Fruit fly (Drosophila melanogaster) whole organism, embryonic: ENCODE measurements around the gene CG14971.
A peak's percentile ranks its signal among the peaks of the same experiment; 100 is the strongest.

Experiments
- CG12391 ChIP-seq: fragments of 200-800 bp; sonication (Bioruptor generic); optimal IDR thresholded peaks from 3 replicates; lab custom pipeline; 2018; ENCODE audit warnings: missing biosample characterization, mild to moderate bottlenecking, missing genetic modification characterization, moderate library complexity
- CG12744 ChIP-seq: fragments of 200-800 bp; sonication (Bioruptor generic); optimal IDR thresholded peaks from 2 replicates; lab custom pipeline; 2016; ENCODE audit warnings: missing biosample characterization, missing genetic modification characterization
- CG13287 ChIP-seq: fragments of 200-800 bp; sonication (Bioruptor generic); IDR thresholded peaks from 2 replicates; pipeline ENCODE4 v1.3.6; 2022; ENCODE audit warnings: missing biosample characterization, missing genetic modification characterization; ENCODE audit not compliant: partially characterized antibody
- CG14710 ChIP-seq: fragments of 200-800 bp; sonication (Bioruptor generic); optimal IDR thresholded peaks from 3 replicates; lab custom pipeline; 2019; ENCODE audit warnings: missing biosample characterization, mild to moderate bottlenecking, missing genetic modification characterization, moderate library complexity
- CG15514 ChIP-seq: fragments of 200-800 bp; sonication (Bioruptor generic); optimal IDR thresholded peaks from 3 replicates; lab custom pipeline; 2017; ENCODE audit warnings: missing biosample characterization, missing genetic modification characterization, mild to moderate bottlenecking, moderate library complexity, missing genetic modification reagents
- CG15601 ChIP-seq: fragments of 200-800 bp; sonication (Bioruptor generic); optimal IDR thresholded peaks from 3 replicates; lab custom pipeline; 2019; ENCODE audit warnings: missing biosample characterization, mild to moderate bottlenecking, missing genetic modification characterization, moderate library complexity
- CG17802 ChIP-seq: fragments of 200-800 bp; sonication (Bioruptor generic); optimal IDR thresholded peaks from 2 replicates; lab custom pipeline; 2018; ENCODE audit warnings: missing biosample characterization, mild to moderate bottlenecking, missing genetic modification characterization, moderate library complexity
- CG2712 ChIP-seq: fragments of 200-800 bp; optimal IDR thresholded peaks from 3 replicates; lab custom pipeline; 2019; ENCODE audit warnings: missing biosample characterization, mild to moderate bottlenecking, missing genetic modification characterization, moderate library complexity
- CG31224 ChIP-seq: fragments of 200-800 bp; sonication (Bioruptor generic); IDR thresholded peaks from 2 replicates; pipeline ENCODE4 v1.3.6; 2022; ENCODE audit warnings: missing biosample characterization, missing genetic modification characterization
- CG32767 ChIP-seq: fragments of 200-800 bp; sonication (Bioruptor generic); IDR thresholded peaks from 2 replicates; pipeline ENCODE4 v1.3.6; 2022; ENCODE audit warnings: missing biosample characterization, missing genetic modification characterization
- CG3281 ChIP-seq: fragments of 200-800 bp; sonication (Bioruptor generic); optimal IDR thresholded peaks from 3 replicates; lab custom pipeline; 2017; ENCODE audit warnings: missing biosample characterization, mild to moderate bottlenecking, missing genetic modification characterization
- CG43689 ChIP-seq: fragments of 200-800 bp; sonication (Bioruptor generic); IDR thresholded peaks from 2 replicates; pipeline ENCODE4 v1.3.6; 2022; ENCODE audit warnings: missing biosample characterization, missing genetic modification characterization
- CG4424 ChIP-seq: fragments of 200-800 bp; sonication (Bioruptor generic); optimal IDR thresholded peaks from 3 replicates; lab custom pipeline; 2016; ENCODE audit warnings: missing biosample characterization, missing genetic modification characterization
- CG6689 ChIP-seq: fragments of 200-800 bp; sonication (Bioruptor generic); IDR thresholded peaks from 2 replicates; pipeline ENCODE4 v1.3.6; 2022; ENCODE audit warnings: missing biosample characterization, missing genetic modification characterization
- CG8359 ChIP-seq: fragments of 200-800 bp; sonication (Bioruptor generic); optimal IDR thresholded peaks from 2 replicates; lab custom pipeline; 2017; ENCODE audit warnings: missing biosample characterization, mild to moderate bottlenecking, missing genetic modification characterization, borderline replicate concordance
- CG8388 ChIP-seq: fragments of 200-800 bp; sonication (Bioruptor generic); optimal IDR thresholded peaks from 2 replicates; lab custom pipeline; 2019; ENCODE audit warnings: missing biosample characterization, mild to moderate bottlenecking, missing genetic modification characterization, moderate library complexity
- CG8765 ChIP-seq: fragments of 200-800 bp; sonication (Bioruptor generic); IDR thresholded peaks from 2 replicates; pipeline ENCODE4 v1.3.6; 2022; ENCODE audit warnings: missing biosample characterization, missing genetic modification characterization
- CG8924 ChIP-seq: fragments of 200-800 bp; optimal IDR thresholded peaks from 3 replicates; lab custom pipeline; 2019; ENCODE audit warnings: missing biosample characterization, mild to moderate bottlenecking, missing genetic modification characterization, moderate library complexity
- CG9437 ChIP-seq: fragments of 200-800 bp; sonication (Bioruptor generic); optimal IDR thresholded peaks from 2 replicates; lab custom pipeline; 2018; ENCODE audit warnings: missing biosample characterization, mild to moderate bottlenecking, missing genetic modification characterization
- CG9876 ChIP-seq: fragments of 200-800 bp; sonication (Bioruptor generic); optimal IDR thresholded peaks from 2 replicates; lab custom pipeline; 2016; ENCODE audit warnings: missing biosample characterization, missing genetic modification characterization
- Camta ChIP-seq: fragments of 200-800 bp; sonication (Bioruptor generic); optimal IDR thresholded peaks from 2 replicates; lab custom pipeline; 2016; ENCODE audit warnings: missing biosample characterization, missing genetic modification characterization
- CoRest ChIP-seq: fragments of 200-800 bp; sonication (Bioruptor generic); optimal IDR thresholded peaks from 3 replicates; lab custom pipeline; 2018; ENCODE audit warnings: missing biosample characterization, mild to moderate bottlenecking, missing genetic modification characterization, moderate library complexity
- Fer1 ChIP-seq: fragments of 200-800 bp; sonication (Bioruptor generic); optimal IDR thresholded peaks from 2 replicates; lab custom pipeline; 2017; ENCODE audit warnings: missing biosample characterization, mild to moderate bottlenecking, missing genetic modification characterization
- Hr51 ChIP-seq, 2 experiments: fragments of 200-800 bp; sonication (Bioruptor generic); optimal IDR thresholded peaks; 2 replicates in 1 of 2; 3 replicates in 1 of 2; lab custom pipeline; 2016 to 2018; ENCODE audit warnings: missing biosample characterization in 2 of 2, missing genetic modification characterization in 2 of 2, mild to moderate bottlenecking in 1 of 2, moderate library complexity in 1 of 2
- Lpt ChIP-seq: fragments of >200 bp; optimal IDR thresholded peaks from 2 replicates; lab custom pipeline; 2018; ENCODE audit warnings: missing biosample characterization, missing genetic modification characterization
- Max ChIP-seq: fragments of 200-800 bp; sonication (Bioruptor generic); optimal IDR thresholded peaks from 2 replicates; lab custom pipeline; 2016; ENCODE audit warnings: missing biosample characterization, mild to moderate bottlenecking, missing genetic modification characterization
- NC2β ChIP-seq: fragments of 200-800 bp; sonication (Bioruptor generic); optimal IDR thresholded peaks from 2 replicates; lab custom pipeline; 2016; ENCODE audit warnings: missing biosample characterization, missing genetic modification characterization
- Sox102F ChIP-seq: fragments of 200-800 bp; sonication (Bioruptor generic); optimal IDR thresholded peaks from 2 replicates; lab custom pipeline; 2018; ENCODE audit warnings: missing biosample characterization, mild to moderate bottlenecking, missing genetic modification characterization, moderate library complexity
- Taf1 ChIP-seq: fragments of 200-800 bp; sonication (Bioruptor generic); IDR thresholded peaks from 2 replicates; pipeline ENCODE4 v1.3.6; 2022; ENCODE audit warnings: missing biosample characterization, missing genetic modification characterization
- YL-1 ChIP-seq: fragments of 200-800 bp; sonication (Bioruptor generic); optimal IDR thresholded peaks from 3 replicates; lab custom pipeline; 2017; ENCODE audit warnings: missing biosample characterization, mild to moderate bottlenecking, missing genetic modification characterization
- bsh ChIP-seq, 2 experiments: fragments of 200-800 bp; sonication (Bioruptor generic); optimal IDR thresholded peaks; 2 replicates each; lab custom pipeline; 2017 to 2018; ENCODE audit warnings: mild to moderate bottlenecking in 2 of 2, missing biosample characterization in 2 of 2, missing genetic modification characterization in 2 of 2, moderate library complexity in 1 of 2
- cad ChIP-seq: fragments of >200 bp; optimal IDR thresholded peaks from 2 replicates; lab custom pipeline; 2017; ENCODE audit warnings: missing biosample characterization, missing genetic modification characterization
- cas ChIP-seq: fragments of 200-800 bp; sonication (Bioruptor generic); IDR thresholded peaks from 2 replicates; pipeline ENCODE4 v1.3.6; 2022; ENCODE audit warnings: missing biosample characterization, missing genetic modification characterization
- chif ChIP-seq, 2 experiments: fragments of 200-800 bp; sonication (Bioruptor generic); optimal IDR thresholded peaks; 3 replicates each; lab custom pipeline; 2016; ENCODE audit warnings: missing biosample characterization in 2 of 2, missing genetic modification characterization in 2 of 2
- esg ChIP-seq: fragments of 200-800 bp; sonication (Bioruptor generic); conservative IDR thresholded peaks from 2 replicates; pipeline ENCODE4 v1.3.6; 2022; ENCODE audit warnings: missing biosample characterization, missing genetic modification characterization
- ken ChIP-seq: fragments of 200-800 bp; sonication (Bioruptor generic); IDR thresholded peaks from 3 replicates; pipeline ENCODE4 v1.3.6; 2022; ENCODE audit warnings: missing biosample characterization, missing genetic modification characterization
- mirr ChIP-seq: fragments of 200-800 bp; sonication (Bioruptor generic); optimal IDR thresholded peaks from 3 replicates; lab custom pipeline; 2018; ENCODE audit warnings: missing biosample characterization, mild to moderate bottlenecking, missing genetic modification characterization
- pan ChIP-seq, 4 experiments: fragments of >200 bp in 3 of 4; fragments of 200-800 bp in 1 of 4; sonication (Bioruptor generic) in 1 of 4; optimal IDR thresholded peaks in 3 of 4; IDR thresholded peaks in 1 of 4; 2 replicates each; pipeline versions ENCODE4 v1.3.6 to Lab custom; 2017 to 2022; ENCODE audit warnings: missing biosample characterization in 2 of 4, missing genetic modification characterization in 2 of 4, mixed read lengths in 1 of 4
- ranshi ChIP-seq: fragments of 200-800 bp; sonication (Bioruptor generic); IDR thresholded peaks from 2 replicates; pipeline ENCODE4 v1.3.6; 2022; ENCODE audit warnings: missing biosample characterization, missing genetic modification characterization
- row ChIP-seq: fragments of 200-800 bp; sonication (Bioruptor generic); IDR thresholded peaks from 3 replicates; pipeline ENCODE4 v1.3.6; 2022; ENCODE audit warnings: missing biosample characterization, missing genetic modification characterization
- sens ChIP-seq: fragments of 200-800 bp; sonication (Bioruptor generic); peaks from one replicate; lab custom pipeline; 2016; ENCODE audit warnings: missing biosample characterization, missing genetic modification characterization
- sima ChIP-seq: fragments of 200-800 bp; sonication (Bioruptor generic); optimal IDR thresholded peaks from 2 replicates; lab custom pipeline; 2016; ENCODE audit warnings: missing biosample characterization, missing genetic modification characterization
- ssp ChIP-seq: fragments of 200-800 bp; sonication (Bioruptor generic); IDR thresholded peaks from 2 replicates; pipeline ENCODE4 v1.3.6; 2022; ENCODE audit warnings: missing biosample characterization, missing genetic modification characterization
- tap ChIP-seq: fragments of 200-800 bp; optimal IDR thresholded peaks from 3 replicates; lab custom pipeline; 2019; ENCODE audit warnings: missing biosample characterization, mild to moderate bottlenecking, missing genetic modification characterization, moderate library complexity
- tio ChIP-seq: fragments of 200-800 bp; sonication (Bioruptor generic); optimal IDR thresholded peaks from 2 replicates; lab custom pipeline; 2017; ENCODE audit warnings: missing biosample characterization, missing genetic modification characterization, inconsistent platforms
- tx ChIP-seq: fragments of 200-800 bp; sonication (Bioruptor generic); optimal IDR thresholded peaks from 2 replicates; lab custom pipeline; 2016; ENCODE audit warnings: missing biosample characterization, missing genetic modification characterization

Gene CG14971

dm6 chr3L:3492116-3492747 is 21.1 kb upstream of the CG14971 start (continued):
- TF ChIP-seq CG8765 (no peak), CG13287 (GFP tag; lab: Robert Waterston, UW) (no peak), esg (GFP tag; lab: Robert Waterston, UW) (0 out of 2 replicates have a peak, but pooled peaks have one; percentile 20), CG15514 (GFP tag; lab: Kevin White, UChicago) (no peak), CG9876 (GFP tag; lab: Kevin White, UChicago) (no peak), cas (GFP tag; lab: Robert Waterston, UW) (no peak), CG15601 (tag; lab: Kevin White, UChicago) (no peak), Camta (GFP tag; lab: Kevin White, UChicago) (no peak)

dm6 chr3L:3485088-3485710 is 14.1 kb upstream of the CG14971 start:
- 0 out of 2 replicates have a peak, but pooled peaks have one; percentile 9 for TF ChIP-seq ssp (GFP tag; lab: Robert Waterston, UW)
- TF ChIP-seq sima (GFP tag; lab: Kevin White, UChicago): no peak
- no peak for TF ChIP-seq CG12744 (GFP tag; lab: Kevin White, UChicago)
- peak; percentile 2 for TF ChIP-seq tap (tag; lab: Kevin White, UChicago)
- TF ChIP-seq mirr (GFP tag; lab: Kevin White, UChicago): peak; percentile 18
- TF ChIP-seq CG6689 (GFP tag; lab: Robert Waterston, UW): peak; percentile 44; the same call in 1 of the 2 replicates
- TF ChIP-seq YL-1 (GFP tag; lab: Kevin White, UChicago): no peak
- TF ChIP-seq NC2β (GFP tag; lab: Kevin White, UChicago): no peak
- TF ChIP-seq sens (GFP tag; lab: Kevin White, UChicago): peak; percentile 48
- peak; percentile 31 for TF ChIP-seq Sox102F
- peak; percentile 50 for TF ChIP-seq CG12391 (tag; lab: Kevin White, UChicago)
- TF ChIP-seq CG9437 (GFP tag; lab: Kevin White, UChicago): peak; percentile 5
- TF ChIP-seq CG14710: peak; percentile 24
- TF ChIP-seq CG32767 (GFP tag; lab: Robert Waterston, UW): peak; percentile 51; the same call in 1 of the 2 replicates
- no peak for TF ChIP-seq CG8359 (GFP tag; lab: Kevin White, UChicago)
- peak; percentile 45 for TF ChIP-seq CoRest (tag; lab: Kevin White, UChicago)
- peak; percentile 69 for TF ChIP-seq CG2712 (tag; lab: Kevin White, UChicago)
- peak; percentile 18 for TF ChIP-seq CG3281 (GFP tag; lab: Kevin White, UChicago)
- TF ChIP-seq CG17802: no peak
- TF ChIP-seq Fer1 (GFP tag; lab: Kevin White, UChicago): peak; percentile 5
- no peak for TF ChIP-seq chif (GFP tag; optimal IDR thresholded peaks at IDR 0.05; lab: Kevin White, UChicago)
- no peak for TF ChIP-seq Lpt
- TF ChIP-seq CG43689 (GFP tag; lab: Robert Waterston, UW): no peak
- peak; percentile 68 for TF ChIP-seq row (GFP tag; lab: Robert Waterston, UW)
- TF ChIP-seq CG4424 (GFP tag; lab: Kevin White, UChicago): peak; percentile 31
- TF ChIP-seq Max (GFP tag; lab: Kevin White, UChicago): no peak
- no peak; the same call in 1 of the 2 replicates for TF ChIP-seq ranshi
- TF ChIP-seq Taf1: no peak
- no peak for TF ChIP-seq pan (optimal IDR thresholded peaks at IDR 0.05; lab: Kevin White, UChicago)
- peak in 1 of 2 experiments; percentile 10 for TF ChIP-seq pan (GFP tag; optimal IDR thresholded peaks at IDR 0.05 in 1 of 2, IDR thresholded peaks at IDR 0.05 in 1 of 2)
- TF ChIP-seq bsh (GFP tag; optimal IDR thresholded peaks at IDR 0.05; lab: Kevin White, UChicago): peak in 1 of 2 experiments; percentile 43
- TF ChIP-seq CG31224 (GFP tag; lab: Robert Waterston, UW): no peak
- 0 out of 3 replicates have a peak, but pooled peaks have one; percentile 20 for TF ChIP-seq ken (GFP tag; lab: Robert Waterston, UW)
- no peak for TF ChIP-seq tio (GFP tag; lab: Kevin White, UChicago)
- no peak for TF ChIP-seq cad (GFP tag; lab: Kevin White, UChicago)
- peak; percentile 22 for TF ChIP-seq CG8924 (tag; lab: Kevin White, UChicago)
- TF ChIP-seq tx: no peak
- TF ChIP-seq Hr51 (GFP tag; optimal IDR thresholded peaks at IDR 0.05; lab: Kevin White, UChicago): peak in 1 of 2 experiments; percentile 45
- peak; percentile 33 for TF ChIP-seq CG8388 (GFP tag; lab: Kevin White, UChicago)
